Fruit fly (Drosophila melanogaster): ENCODE results near the gene CG4098.

Gene CG4098

dm6 chr3L:16571014-16571738, 38.0 kb downstream of the CG4098 start (continued):
- TF ChIP-seq klu (GFP tag; IDR thresholded peaks at IDR 0.05) (0 out of 2 replicates have a peak, but pooled peaks have one; percentile 19), Med (GFP tag) (peak; percentile 79), cwo (GFP tag; optimal IDR thresholded peaks at IDR 0.05) (peak; percentile 29), sd (tag; optimal IDR thresholded peaks at IDR 0.05) (peak; percentile 20), crp (GFP tag; optimal IDR thresholded peaks at IDR 0.05) (no peak), CG17359 (tag; optimal IDR thresholded peaks at IDR 0.05) (peak; percentile 28), fd3F (GFP tag; optimal IDR thresholded peaks at IDR 0.05) (peak; percentile 58), sc (optimal IDR thresholded peaks at IDR 0.05) (no peak), sc (GFP tag; optimal IDR thresholded peaks at IDR 0.05) (no peak), pzg (GFP tag; optimal IDR thresholded peaks at IDR 0.05) (no peak), CG4328 (GFP tag; optimal IDR thresholded peaks at IDR 0.05) (no peak), tx (GFP tag; optimal IDR thresholded peaks at IDR 0.05) (peak; percentile 16), Hr3 (GFP tag; optimal IDR thresholded peaks at IDR 0.05) (peak; percentile 42), ftz-f1 (GFP tag; optimal IDR thresholded peaks at IDR 0.05) (no peak), CG9876 (GFP tag; optimal IDR thresholded peaks at IDR 0.05) (no peak), NC2β (GFP tag; optimal IDR thresholded peaks at IDR 0.05) (no peak)

DNA sequence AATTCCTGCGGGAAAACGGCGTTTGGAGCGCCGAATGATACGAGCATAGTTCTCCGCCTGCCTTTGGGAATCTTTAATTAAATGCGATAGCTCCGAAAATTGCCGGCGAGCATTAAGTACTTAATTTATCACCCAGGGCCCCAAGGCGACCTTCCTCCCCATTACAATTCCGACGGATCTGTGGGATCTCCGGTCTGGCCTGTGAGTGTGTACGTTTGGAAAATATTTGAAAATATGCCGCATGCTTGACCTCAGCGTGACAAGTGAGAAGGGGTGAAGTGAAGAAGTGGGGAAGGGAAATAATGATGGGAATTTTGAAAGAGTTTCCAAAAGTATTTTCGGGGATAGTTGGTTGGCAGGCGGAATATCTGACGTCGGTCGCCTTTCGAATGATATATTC, 39.7 kb downstream of the CG4098 start:
- 0 out of 3 replicates have a peak, but pooled peaks have one; percentile 10 for TF ChIP-seq Opbp (GFP tag; IDR thresholded peaks at IDR 0.05; ENCODE audit: partially characterized antibody)
- TF ChIP-seq CG4328 (GFP tag; optimal IDR thresholded peaks at IDR 0.05), result peak; percentile 13
- TF ChIP-seq CG1647 (GFP tag; optimal IDR thresholded peaks at IDR 0.05), result no peak
- TF ChIP-seq Med (GFP tag), result peak; percentile 4
- TF ChIP-seq sd (tag; optimal IDR thresholded peaks at IDR 0.05), result peak; percentile 95
- peak in 1 of 2 experiments; percentile 69 for TF ChIP-seq Hr78 (GFP tag; optimal IDR thresholded peaks at IDR 0.05)
- TF ChIP-seq fd102C (GFP tag; optimal IDR thresholded peaks at IDR 0.05), result no peak
- TF ChIP-seq ham (GFP tag; IDR thresholded peaks at IDR 0.05), result no peak
- TF ChIP-seq abd-A (tag; optimal IDR thresholded peaks at IDR 0.05), result peak; percentile 28
- peak; percentile 48 for TF ChIP-seq kni (GFP tag; optimal IDR thresholded peaks at IDR 0.05)
- peak; percentile 66 for TF ChIP-seq CG7745 (tag; optimal IDR thresholded peaks at IDR 0.05)
- TF ChIP-seq CG13775 (GFP tag; optimal IDR thresholded peaks at IDR 0.05), result no peak
- TF ChIP-seq prd (optimal IDR thresholded peaks at IDR 0.05), result no peak
- no peak for TF ChIP-seq prd (GFP tag; IDR thresholded peaks at IDR 0.05)
- peak; percentile 96 for TF ChIP-seq CG12769 (tag; optimal IDR thresholded peaks at IDR 0.05)
- TF ChIP-seq gsb-n (tag; optimal IDR thresholded peaks at IDR 0.05), result no peak
- TF ChIP-seq crol (GFP tag; IDR thresholded peaks at IDR 0.05), result peak; percentile 57
- TF ChIP-seq CG8281 (tag; optimal IDR thresholded peaks at IDR 0.05), result peak; percentile 7
- TF ChIP-seq unpg (GFP tag; optimal IDR thresholded peaks at IDR 0.05), result no peak
- TF ChIP-seq CG4404 (GFP tag; IDR thresholded peaks at IDR 0.05), result no peak
- no peak for TF ChIP-seq CG32767 (GFP tag; IDR thresholded peaks at IDR 0.05)
- peak; percentile 26 for TF ChIP-seq sens (GFP tag)
- peak; percentile 75 for TF ChIP-seq ftz-f1 (GFP tag; optimal IDR thresholded peaks at IDR 0.05)
- TF ChIP-seq CG8359 (GFP tag; optimal IDR thresholded peaks at IDR 0.05; ENCODE audit: borderline replicate concordance), result peak; percentile 14
- peak; percentile 52 for TF ChIP-seq CG10543 (GFP tag; optimal IDR thresholded peaks at IDR 0.05)

DNA sequence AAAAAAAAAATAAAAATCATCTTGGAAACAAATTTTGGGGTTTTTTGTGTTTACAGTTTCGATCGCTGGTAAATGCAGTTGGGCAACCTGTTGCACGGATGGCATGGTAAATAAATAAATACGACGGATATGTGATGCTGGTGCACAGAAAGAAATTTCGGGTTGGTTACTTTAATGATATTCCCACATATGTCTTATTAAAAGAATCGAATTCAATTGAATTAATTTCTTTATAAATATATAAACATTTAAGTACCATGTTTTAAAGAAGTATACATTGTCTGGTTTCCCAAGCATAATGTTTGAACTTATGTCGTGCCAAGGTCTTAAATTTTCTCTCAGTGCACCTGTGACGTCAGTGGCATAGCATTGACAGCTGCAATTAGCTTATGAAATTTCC, 41.7 kb downstream of the CG4098 start:
- TF ChIP-seq CG4424 (GFP tag; optimal IDR thresholded peaks at IDR 0.05) (peak; percentile 65), CG32532 (GFP tag; IDR thresholded peaks at IDR 0.05) (no peak), CG8290 (GFP tag; optimal IDR thresholded peaks at IDR 0.05) (peak; percentile 8), CG8290 (tag; optimal IDR thresholded peaks at IDR 0.05) (no peak), CG12104 (GFP tag; optimal IDR thresholded peaks at IDR 0.05) (peak; percentile 9), Neu2 (GFP tag; optimal IDR thresholded peaks at IDR 0.05; ENCODE audit: borderline replicate concordance) (no peak), Doc3 (GFP tag; IDR thresholded peaks at IDR 0.05; ENCODE audit: partially characterized antibody) (no peak), wdn (GFP tag; IDR thresholded peaks at IDR 0.05) (no peak), sima (GFP tag; optimal IDR thresholded peaks at IDR 0.05) (no peak), trh (GFP tag; optimal IDR thresholded peaks at IDR 0.05) (no peak), nom (GFP tag; optimal IDR thresholded peaks at IDR 0.05) (no peak), stwl (tag; optimal IDR thresholded peaks at IDR 0.05) (no peak)
